Worm (Caenorhabditis elegans): ENCODE results near the gene C07H6.9.

- TF ChIP-seq elt-3 (tag; optimal IDR thresholded peaks at IDR 0.05), result no peak
- TF ChIP-seq snpc-4 (tag; optimal IDR thresholded peaks at IDR 0.05), result no peak
- TF ChIP-seq nhr-76 (tag; optimal IDR thresholded peaks at IDR 0.05), result no peak
- TF ChIP-seq nhr-28 (tag; optimal IDR thresholded peaks at IDR 0.05), result no peak
- TF ChIP-seq nhr-11 (tag; optimal IDR thresholded peaks at IDR 0.05), result no peak
- TF ChIP-seq zag-1 (tag; optimal IDR thresholded peaks at IDR 0.05), result no peak
- TF ChIP-seq nhr-77 (tag; optimal IDR thresholded peaks at IDR 0.05), result no peak
- no peak for TF ChIP-seq nhr-85 (tag)
- TF ChIP-seq dpl-1 (GFP tag; optimal IDR thresholded peaks at IDR 0.05), result no peak
- no peak for TF ChIP-seq ama-1 (optimal IDR thresholded peaks at IDR 0.05)
- no peak for TF ChIP-seq swsn-7 (tag; optimal IDR thresholded peaks at IDR 0.05)
- no peak for TF ChIP-seq unc-86 (tag; optimal IDR thresholded peaks at IDR 0.05)
Measured at ce11 chrIII:7508128-7508635, 8.9 kb upstream of the C07H6.9 start, which contains the start of gene cls-1.
